Fruit fly (Drosophila melanogaster): ENCODE data around the gene Pif1A.
A peak's percentile ranks its signal among the peaks of the same experiment; 100 is the strongest.

- TF ChIP-seq toe (GFP tag; optimal IDR thresholded peaks at IDR 0.05) (no peak), bab1 (GFP tag; optimal IDR thresholded peaks at IDR 0.05) (peak; percentile 8), CG12768 (GFP tag; optimal IDR thresholded peaks at IDR 0.05) (peak; percentile 44), Crg-1 (GFP tag; optimal IDR thresholded peaks at IDR 0.05) (no peak)
Observed at dm6 chr3R:8846154-8846648, 45.2 kb upstream of the Pif1A start.

All from whole organism, adult.